Worm (Caenorhabditis elegans) whole organism, L3 larva: Measurements from ENCODE around the gene camt-1.
A peak's percentile ranks its signal among the peaks of the same experiment; 100 is the strongest.

Experiments used
- R02D3.7 ChIP-seq: fragments of 150-350 bp; optimal IDR thresholded peaks from 2 replicates; lab custom pipeline; 2014; ENCODE audit warnings: missing biosample characterization, missing genetic modification characterization
- aly-2 ChIP-seq: fragments of 150-350 bp; optimal IDR thresholded peaks from 2 replicates; lab custom pipeline; 2014; ENCODE audit warnings: missing biosample characterization, missing genetic modification characterization
- ceh-28 ChIP-seq: fragments of 150-350 bp; optimal IDR thresholded peaks from 2 replicates; lab custom pipeline; 2014; ENCODE audit warnings: missing biosample characterization, missing genetic modification reagents, missing genetic modification characterization
- ceh-82 ChIP-seq: fragments of 150-350 bp; optimal IDR thresholded peaks from 2 replicates; lab custom pipeline; 2014; ENCODE audit warnings: missing biosample characterization, missing genetic modification characterization
- ceh-9 ChIP-seq: sonication (generic microtip); optimal IDR thresholded peaks from 2 replicates; lab custom pipeline; 2018; ENCODE audit warnings: missing biosample characterization, missing genetic modification characterization
- daf-12 ChIP-seq: fragments of 150-350 bp; optimal IDR thresholded peaks from 2 replicates; lab custom pipeline; 2014; ENCODE audit warnings: missing biosample characterization, missing genetic modification reagents, missing genetic modification characterization
- egl-27 ChIP-seq: sonication (generic microtip); optimal IDR thresholded peaks from 4 replicates; lab custom pipeline; 2017; ENCODE audit warnings: missing biosample characterization, missing genetic modification reagents, missing genetic modification characterization
- egl-5 ChIP-seq: fragments of 150-350 bp; optimal IDR thresholded peaks from 2 replicates; lab custom pipeline; 2017; ENCODE audit warnings: missing biosample characterization, missing genetic modification reagents, missing genetic modification characterization, inconsistent platforms
- elt-1 ChIP-seq: fragments of 150-350 bp; optimal IDR thresholded peaks from 2 replicates; lab custom pipeline; 2014; ENCODE audit warnings: missing biosample characterization, missing genetic modification characterization
- elt-2 ChIP-seq: sonication (generic microtip); optimal IDR thresholded peaks from 2 replicates; lab custom pipeline; 2016; ENCODE audit warnings: missing genetic modification reagents, mild to moderate bottlenecking, missing genetic modification characterization, missing compliant biosample characterization
- elt-3 ChIP-seq, 3 experiments: fragments of 150-350 bp in 1 of 3; sonication (generic microtip) in 2 of 3; optimal IDR thresholded peaks; 2 replicates in 2 of 3; 4 replicates in 1 of 3; lab custom pipeline; 2014 to 2017; ENCODE audit warnings: missing biosample characterization in 3 of 3, missing genetic modification characterization in 3 of 3
- fkh-10 ChIP-seq: sonication (generic microtip); optimal IDR thresholded peaks from 2 replicates; lab custom pipeline; 2017; ENCODE audit warnings: missing biosample characterization, missing genetic modification reagents, missing genetic modification characterization
- fkh-2 ChIP-seq: fragments of 150-350 bp; optimal IDR thresholded peaks from 2 replicates; lab custom pipeline; 2014; ENCODE audit warnings: missing biosample characterization, missing genetic modification reagents, missing genetic modification characterization
- fos-1 ChIP-seq: fragments of 150-350 bp; optimal IDR thresholded peaks from 2 replicates; lab custom pipeline; 2014; ENCODE audit warnings: missing biosample characterization, missing genetic modification characterization
- hmg-11 ChIP-seq: sonication (generic microtip); optimal IDR thresholded peaks from 2 replicates; lab custom pipeline; 2016; ENCODE audit warnings: missing genetic modification characterization, missing compliant biosample characterization
- jun-1 ChIP-seq: fragments of 150-350 bp; optimal IDR thresholded peaks from 2 replicates; lab custom pipeline; 2014; ENCODE audit warnings: missing biosample characterization, missing genetic modification reagents, missing genetic modification characterization
- lin-15B ChIP-seq: fragments of 150-350 bp; optimal IDR thresholded peaks from 2 replicates; lab custom pipeline; 2014; ENCODE audit warnings: missing biosample characterization, missing genetic modification characterization
- lin-39 ChIP-seq: fragments of 150-350 bp; optimal IDR thresholded peaks from 2 replicates; lab custom pipeline; 2018; ENCODE audit warnings: missing biosample characterization, missing genetic modification reagents, missing genetic modification characterization
- lsy-12 ChIP-seq: sonication (generic microtip); optimal IDR thresholded peaks from 2 replicates; lab custom pipeline; 2016; ENCODE audit warnings: mild to moderate bottlenecking, missing genetic modification characterization, missing compliant biosample characterization
- mdl-1 ChIP-seq: fragments of 150-350 bp; optimal IDR thresholded peaks from 2 replicates; lab custom pipeline; 2014; ENCODE audit warnings: missing biosample characterization, missing genetic modification characterization
- mml-1 ChIP-seq: fragments of 150-350 bp; sonication (generic microtip); optimal IDR thresholded peaks from 3 replicates; lab custom pipeline; 2014; ENCODE audit warnings: missing biosample characterization, missing genetic modification characterization
- nfya-1 ChIP-seq: sonication (generic microtip); optimal IDR thresholded peaks from 2 replicates; lab custom pipeline; 2017; ENCODE audit warnings: missing genetic modification characterization, mild to moderate bottlenecking, missing compliant biosample characterization, antibody characterized with exemption, moderate library complexity; ENCODE audit not compliant: insufficient read depth
- nhr-11 ChIP-seq: fragments of 150-350 bp; optimal IDR thresholded peaks from 2 replicates; lab custom pipeline; 2014; ENCODE audit warnings: missing biosample characterization, missing genetic modification characterization
- nhr-12 ChIP-seq: fragments of 150-350 bp; optimal IDR thresholded peaks from 2 replicates; lab custom pipeline; 2014; ENCODE audit warnings: missing biosample characterization, missing genetic modification characterization
- nhr-23 ChIP-seq: fragments of 150-350 bp; optimal IDR thresholded peaks from 2 replicates; lab custom pipeline; 2014; ENCODE audit warnings: missing biosample characterization, missing genetic modification reagents, missing genetic modification characterization
- nhr-237 ChIP-seq: fragments of 150-350 bp; optimal IDR thresholded peaks from 2 replicates; lab custom pipeline; 2014; ENCODE audit warnings: missing biosample characterization, missing genetic modification characterization
- nhr-25 ChIP-seq: sonication (generic microtip); optimal IDR thresholded peaks from 2 replicates; lab custom pipeline; 2017; ENCODE audit warnings: missing biosample characterization, missing genetic modification characterization
- nhr-43 ChIP-seq: sonication (generic microtip); optimal IDR thresholded peaks from 2 replicates; lab custom pipeline; 2016; ENCODE audit warnings: mild to moderate bottlenecking, missing genetic modification characterization, missing compliant biosample characterization; ENCODE audit not compliant: poor library complexity, severe bottlenecking
- nhr-76 ChIP-seq: fragments of 150-350 bp; sonication (generic microtip); optimal IDR thresholded peaks from 5 replicates; lab custom pipeline; 2014; ENCODE audit warnings: missing biosample characterization, missing genetic modification characterization
- nhr-77 ChIP-seq: fragments of 150-350 bp; optimal IDR thresholded peaks from 2 replicates; lab custom pipeline; 2014; ENCODE audit warnings: missing biosample characterization, missing genetic modification characterization
- pha-4 ChIP-seq: fragments of 150-350 bp; optimal IDR thresholded peaks from 2 replicates; lab custom pipeline; 2014; ENCODE audit warnings: missing biosample characterization, missing genetic modification reagents, missing genetic modification characterization
- pqm-1 ChIP-seq: fragments of 150-350 bp; optimal IDR thresholded peaks from 2 replicates; lab custom pipeline; 2017; ENCODE audit warnings: missing biosample characterization, missing genetic modification characterization, inconsistent platforms
- snpc-4 ChIP-seq: fragments of 150-350 bp; optimal IDR thresholded peaks from 2 replicates; lab custom pipeline; 2014; ENCODE audit warnings: missing biosample characterization, missing genetic modification characterization
- tbx-2 ChIP-seq: sonication (generic microtip); optimal IDR thresholded peaks from 2 replicates; lab custom pipeline; 2016; ENCODE audit warnings: mild to moderate bottlenecking, missing genetic modification characterization, missing compliant biosample characterization
- zag-1 ChIP-seq: fragments of 150-350 bp; optimal IDR thresholded peaks from 2 replicates; lab custom pipeline; 2014; ENCODE audit warnings: missing biosample characterization, missing genetic modification characterization

camt-1 gene

ce11 chrII:4537141-4537540, 32.2 kb upstream of the camt-1 start, which contains the start of gene sra-33:
sra-33 (minus strand) TSS chrII:4537241.
- TF ChIP-seq lin-15B (tag; lab: Kevin White, UChicago) (no peak), nhr-12 (tag; lab: Kevin White, UChicago) (no peak), nhr-237 (tag; lab: Kevin White, UChicago) (no peak), nhr-76 (tag; lab: Kevin White, UChicago) (no peak), pqm-1 (no peak), mdl-1 (tag; lab: Kevin White, UChicago) (no peak), egl-5 (tag; lab: Kevin White, UChicago) (no peak), fkh-2 (tag; lab: Kevin White, UChicago) (no peak), fkh-10 (no peak), nfya-1 (no peak), ceh-82 (no peak)

ce11 chrII:4531880-4532279, 26.9 kb upstream of the camt-1 start, which contains the start of gene sra-32:
sra-32 (minus strand) TSS chrII:4531980.
- TF ChIP-seq snpc-4 (tag; lab: Kevin White, UChicago) (no peak), pha-4 (tag; lab: Kevin White, UChicago) (no peak), lin-39 (tag; lab: Kevin White, UChicago) (no peak), mdl-1 (tag; lab: Kevin White, UChicago) (no peak), daf-12 (tag; lab: Kevin White, UChicago) (no peak), egl-27 (tag; lab: Kevin White, UChicago) (no peak), ceh-82 (no peak)
- TF ChIP-seq, all 47 proteins: peak for 0

ce11 chrII:4527800-4528199, 22.9 kb upstream of the camt-1 start, which contains the start of gene sra-35:
sra-35 (minus strand) TSS chrII:4527900.
- TF ChIP-seq nhr-76 (tag; lab: Kevin White, UChicago) (no peak), nhr-11 (tag; lab: Kevin White, UChicago) (no peak), mml-1 (tag; lab: Kevin White, UChicago) (no peak), jun-1 (tag; lab: Kevin White, UChicago) (no peak), elt-3 (tag; optimal IDR thresholded peaks at IDR 0.05; lab: Kevin White, UChicago) (no peak), lsy-12 (tag; lab: Kevin White, UChicago) (no peak)

- no peak for TF ChIP-seq fkh-10
- no peak for TF ChIP-seq nhr-77 (tag; lab: Kevin White, UChicago)
- no peak for TF ChIP-seq elt-3 (tag; optimal IDR thresholded peaks at IDR 0.05; lab: Kevin White, UChicago)
- no peak for TF ChIP-seq tbx-2 (tag; lab: Kevin White, UChicago)
- TF ChIP-seq fos-1, result no peak
- no peak for TF ChIP-seq egl-5 (tag; lab: Kevin White, UChicago)
- no peak for TF ChIP-seq ceh-28
- no peak for TF ChIP-seq snpc-4 (tag; lab: Kevin White, UChicago)
Measured at ce11 chrII:4525185-4525584, 20.2 kb upstream of the camt-1 start.

DNA sequence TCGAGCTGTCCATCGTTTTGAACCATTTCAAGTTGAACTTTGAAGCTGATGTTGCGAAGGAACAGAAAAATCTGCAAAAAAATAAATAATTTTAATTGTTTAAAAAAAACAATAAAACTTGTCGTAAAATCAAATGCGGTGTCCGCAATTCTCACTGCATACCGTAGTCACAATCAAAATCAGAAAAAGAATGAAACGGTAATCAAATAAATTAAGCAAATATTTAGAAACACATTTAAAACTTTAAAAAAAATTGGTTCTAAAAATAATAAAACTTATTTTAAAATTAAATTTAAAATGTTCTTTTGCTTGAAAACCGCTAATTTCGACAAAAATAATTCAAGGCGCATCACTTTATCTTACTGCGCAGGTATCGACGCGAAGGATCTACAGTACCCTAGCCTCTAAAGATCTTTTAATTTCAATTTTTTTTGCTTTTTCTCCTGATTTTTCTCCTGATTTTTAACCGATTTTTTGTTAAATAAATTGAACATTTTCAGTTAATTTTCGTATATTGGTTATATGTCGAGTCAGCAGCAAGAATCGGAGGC, 18.2 kb upstream of the camt-1 start, which contains the start of the genes B0304.4 and B0304.2:
TSS of gene B0304.4 (minus strand) at position 101 of the 551 bp plus-strand sequence.
TSS of gene B0304.2 (plus strand) at position 501 of the 551 bp plus-strand sequence.
- TF ChIP-seq fkh-2 (tag; lab: Kevin White, UChicago) (no peak), ceh-28 (no peak)

- TF ChIP-seq nhr-11 (tag; lab: Kevin White, UChicago) (peak; percentile 58), hmg-11 (tag; lab: Kevin White, UChicago) (no peak), aly-2 (tag; lab: Kevin White, UChicago) (no peak), nfya-1 (no peak)
- TF ChIP-seq, all 47 proteins: peak for 1
Measured at ce11 chrII:4519976-4520594, 15.1 kb upstream of the camt-1 start.

- TF ChIP-seq egl-5 (tag; lab: Kevin White, UChicago) (peak; percentile 72), elt-2 (tag; lab: Kevin White, UChicago) (no peak), nfya-1 (peak; percentile 72), fkh-10 (no peak), ceh-9 (tag; lab: Kevin White, UChicago) (no peak), nhr-43 (no peak), elt-3 (tag; optimal IDR thresholded peaks at IDR 0.05; lab: Kevin White, UChicago) (no peak), nhr-23 (tag; lab: Kevin White, UChicago) (no peak), elt-1 (tag; lab: Kevin White, UChicago) (no peak), mml-1 (tag; lab: Kevin White, UChicago) (no peak), fkh-2 (tag; lab: Kevin White, UChicago) (no peak), R02D3.7 (tag; lab: Kevin White, UChicago) (no peak), lin-39 (tag; lab: Kevin White, UChicago) (peak; percentile 55), pha-4 (tag; lab: Kevin White, UChicago) (no peak), nhr-237 (tag; lab: Kevin White, UChicago) (no peak), nhr-25 (tag; lab: Kevin White, UChicago) (no peak), zag-1 (tag; lab: Kevin White, UChicago) (no peak), ceh-82 (no peak), egl-27 (tag; lab: Kevin White, UChicago) (no peak), jun-1 (tag; lab: Kevin White, UChicago) (no peak), nhr-12 (tag; lab: Kevin White, UChicago) (no peak)
Measured at ce11 chrII:4518300-4518907, 13.5 kb upstream of the camt-1 start, which contains the start of gene hlh-1. hlh-1 (plus strand) TSS chrII:4518574.
